Fruit fly (Drosophila melanogaster) whole organism, pupa: Measurements from ENCODE around the gene Tti1.

Experiments
- CG13204 ChIP-seq: fragments of 200-800 bp; sonication (Bioruptor generic); optimal IDR thresholded peaks from 2 replicates; lab custom pipeline; 2018; ENCODE audit warnings: missing biosample characterization, mild to moderate bottlenecking, missing genetic modification characterization, moderate library complexity
- CG4496 ChIP-seq: fragments of 200-800 bp; sonication (Bioruptor generic); IDR thresholded peaks from 3 replicates; pipeline ENCODE4 v1.3.6; 2022; ENCODE audit warnings: missing biosample characterization, missing genetic modification characterization
- CG8159 ChIP-seq: fragments of 200-800 bp; sonication (Bioruptor generic); optimal IDR thresholded peaks from 3 replicates; lab custom pipeline; 2018; ENCODE audit warnings: missing biosample characterization, mild to moderate bottlenecking, missing genetic modification characterization, moderate library complexity
- CG9948 ChIP-seq: fragments of 200-800 bp; sonication (Bioruptor generic); optimal IDR thresholded peaks from 2 replicates; lab custom pipeline; 2018; ENCODE audit warnings: missing biosample characterization, mild to moderate bottlenecking, missing genetic modification characterization, moderate library complexity
- D1 ChIP-seq: fragments of 200-800 bp; sonication (Bioruptor generic); optimal IDR thresholded peaks from 2 replicates; lab custom pipeline; 2018; ENCODE audit warnings: missing biosample characterization, mild to moderate bottlenecking, missing genetic modification characterization, moderate library complexity
- Pif1A ChIP-seq: fragments of 200-800 bp; sonication (Bioruptor generic); optimal IDR thresholded peaks from 3 replicates; lab custom pipeline; 2016; ENCODE audit warnings: missing biosample characterization, missing genetic modification characterization
- Pif1B ChIP-seq: fragments of 200-800 bp; sonication (Bioruptor generic); optimal IDR thresholded peaks from 3 replicates; lab custom pipeline; 2016; ENCODE audit warnings: missing biosample characterization, missing genetic modification characterization
- fd96Ca ChIP-seq: fragments of 200-800 bp; sonication (Bioruptor generic); IDR thresholded peaks from 3 replicates; pipeline ENCODE4 v1.3.6; 2022; ENCODE audit warnings: missing biosample characterization, missing genetic modification characterization
- rn ChIP-seq: fragments of 200-800 bp; sonication (Bioruptor generic); IDR thresholded peaks from 2 replicates; pipeline ENCODE4 v1.3.6; 2022; ENCODE audit warnings: missing biosample characterization, missing genetic modification characterization

dm6 chr3R:9739793-9740192, 14.7 kb downstream of the Tti1 start, which contains the start of gene side-VII:
- no peak for TF ChIP-seq CG4496
- TF ChIP-seq fd96Ca (GFP tag; lab: Robert Waterston, UW) = no peak
- no peak for TF ChIP-seq D1
- no peak for TF ChIP-seq CG13204 (GFP tag; lab: Kevin White, UChicago)
- no peak for TF ChIP-seq CG8159 (tag; lab: Kevin White, UChicago)
- TF ChIP-seq Pif1A (GFP tag; lab: Kevin White, UChicago) = no peak
- TF ChIP-seq CG9948 = no peak
- TF ChIP-seq Pif1B (GFP tag; lab: Kevin White, UChicago) = no peak
- TF ChIP-seq rn (GFP tag; lab: Robert Waterston, UW) = no peak
